Fruit fly (Drosophila melanogaster): ENCODE results near the gene CG13884.

dm6 chr3L:378906-379305, 12.7 kb upstream of the CG13884 start:
- TF ChIP-seq usp (GFP tag; optimal IDR thresholded peaks at IDR 0.05) (no peak), CG9705 (GFP tag; optimal IDR thresholded peaks at IDR 0.05) (no peak), Vsx2 (GFP tag; optimal IDR thresholded peaks at IDR 0.05; ENCODE audit: partially characterized antibody) (no peak), CrebA (GFP tag; optimal IDR thresholded peaks at IDR 0.05; ENCODE audit: borderline replicate concordance) (no peak), fru (GFP tag; optimal IDR thresholded peaks at IDR 0.05) (no peak), CG32264 (GFP tag; optimal IDR thresholded peaks at IDR 0.05) (no peak), dl (GFP tag; optimal IDR thresholded peaks at IDR 0.05; ENCODE audit: insufficient read depth in 1 of 2, partially characterized antibody in 2 of 2) (no peak), dmrt93B (GFP tag; optimal IDR thresholded peaks at IDR 0.05) (no peak), pan (optimal IDR thresholded peaks at IDR 0.05) (no peak), HLH106 (tag; optimal IDR thresholded peaks at IDR 0.05) (no peak), Hnf4 (GFP tag; optimal IDR thresholded peaks at IDR 0.05) (no peak)

Data from whole organism, wandering third instar larva.